Worm (Caenorhabditis elegans): ENCODE measurements around the gene C54G10.1.

DNA sequence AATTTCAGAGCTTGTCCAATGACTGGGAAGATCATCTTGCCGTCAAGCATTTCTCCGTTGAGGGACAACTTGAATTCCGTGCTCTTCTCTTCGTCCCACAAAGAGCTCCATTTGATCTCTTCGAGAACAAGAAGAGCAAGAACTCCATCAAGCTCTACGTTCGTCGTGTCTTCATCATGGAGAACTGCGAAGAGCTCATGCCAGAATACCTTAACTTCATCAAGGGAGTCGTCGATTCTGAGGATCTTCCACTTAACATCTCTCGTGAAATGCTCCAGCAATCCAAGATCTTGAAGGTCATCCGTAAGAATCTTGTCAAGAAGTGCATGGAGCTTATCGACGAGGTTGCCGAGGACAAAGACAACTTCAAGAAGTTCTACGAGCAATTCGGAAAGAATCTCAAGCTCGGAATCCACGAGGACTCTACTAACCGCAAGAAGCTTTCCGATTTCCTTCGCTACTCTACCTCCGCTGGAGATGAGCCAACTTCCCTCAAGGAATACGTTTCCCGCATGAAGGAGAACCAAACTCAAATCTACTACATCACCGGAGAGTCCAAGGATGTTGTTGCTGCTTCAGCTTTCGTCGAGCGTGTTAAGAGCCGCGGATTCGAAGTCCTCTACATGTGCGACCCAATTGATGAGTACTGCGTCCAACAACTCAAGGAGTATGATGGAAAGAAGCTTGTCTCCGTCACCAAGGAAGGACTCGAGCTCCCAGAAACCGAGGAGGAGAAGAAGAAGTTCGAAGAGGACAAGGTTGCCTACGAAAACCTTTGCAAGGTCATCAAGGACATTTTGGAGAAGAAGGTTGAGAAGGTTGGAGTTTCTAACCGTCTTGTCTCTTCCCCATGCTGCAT is 46.4 kb downstream of the C54G10.1 start:
- TF ChIP-seq dmd-4 (tag; optimal IDR thresholded peaks at IDR 0.05; ENCODE audit: borderline replicate concordance), result no peak
- no peak for TF ChIP-seq ceh-9 (tag; optimal IDR thresholded peaks at IDR 0.05)
- TF ChIP-seq fkh-10 (GFP tag; optimal IDR thresholded peaks at IDR 0.05), result no peak
- TF ChIP-seq pqm-1 (tag; optimal IDR thresholded peaks at IDR 0.05), result no peak
- no peak for TF ChIP-seq unc-55 (GFP tag; optimal IDR thresholded peaks at IDR 0.05)
- no peak for TF ChIP-seq elt-2 (tag; optimal IDR thresholded peaks at IDR 0.05)
- TF ChIP-seq nfya-1 (tag; optimal IDR thresholded peaks at IDR 0.05), result no peak
- TF ChIP-seq tbx-2 (tag; optimal IDR thresholded peaks at IDR 0.05), result no peak
- no peak for TF ChIP-seq syd-9 (tag; optimal IDR thresholded peaks at IDR 0.05)
- no peak for TF ChIP-seq ama-1 (optimal IDR thresholded peaks at IDR 0.05)
